Worm (Caenorhabditis elegans) whole organism, L4/young adult: ENCODE results near the gene glb-31.

Experiments used
- W03F9.2 ChIP-seq: fragments of 150-350 bp; optimal IDR thresholded peaks from 2 replicates; lab custom pipeline; 2014; ENCODE audit warnings: missing biosample characterization, missing genetic modification characterization
- dao-5 ChIP-seq: sonication (generic microtip); optimal IDR thresholded peaks from 2 replicates; lab custom pipeline; 2016; ENCODE audit warnings: missing genotype, missing genetic modification characterization, moderate library complexity, missing compliant biosample characterization
- him-1 ChIP-seq: sonication (generic microtip); optimal IDR thresholded peaks from 2 replicates; lab custom pipeline; 2016; ENCODE audit warnings: missing genotype, missing genetic modification reagents, missing genetic modification characterization, missing compliant biosample characterization

DNA sequence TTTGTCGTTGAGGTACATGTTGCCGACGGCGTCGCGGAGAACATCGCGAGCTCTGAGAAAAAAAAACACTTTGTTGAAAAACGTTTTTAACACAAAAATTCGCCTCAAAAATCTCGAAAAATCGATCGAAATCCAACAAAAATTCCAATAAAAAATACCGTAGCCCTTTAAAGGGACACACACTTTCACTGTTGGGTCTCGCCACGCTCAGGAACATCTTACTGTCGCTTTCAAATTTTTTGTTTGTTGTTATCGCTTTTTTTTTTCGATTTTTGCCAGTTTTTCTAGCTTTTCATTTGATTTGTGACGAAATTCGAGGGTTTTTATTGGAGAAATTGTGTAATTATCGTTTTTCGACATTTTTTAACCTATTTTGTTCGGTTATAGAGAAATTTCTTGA lies 5.1 kb upstream of the glb-31 start:
- TF ChIP-seq him-1 (tag; lab: Kevin White, UChicago) (no peak), dao-5 (tag; lab: Kevin White, UChicago) (no peak), W03F9.2 (tag; lab: Kevin White, UChicago) (peak; percentile 34)
